Fruit fly (Drosophila melanogaster) whole organism, pupa: Measurements from ENCODE around the gene CG17896.

Source experiments
- CG10348 ChIP-seq: fragments of 200-800 bp; sonication (Bioruptor generic); IDR thresholded peaks from 2 replicates; pipeline ENCODE4 v1.3.6; 2022; ENCODE audit warnings: missing biosample characterization, missing genetic modification characterization
- CG12605 ChIP-seq: fragments of 200-800 bp; sonication (Bioruptor generic); IDR thresholded peaks from 2 replicates; pipeline ENCODE4 v1.3.6; 2022; ENCODE audit warnings: missing biosample characterization, missing genetic modification characterization
- CG13204 ChIP-seq: fragments of 200-800 bp; sonication (Bioruptor generic); optimal IDR thresholded peaks from 2 replicates; lab custom pipeline; 2018; ENCODE audit warnings: missing biosample characterization, mild to moderate bottlenecking, missing genetic modification characterization, moderate library complexity
- CG14655 ChIP-seq: fragments of 200-800 bp; sonication (Bioruptor generic); optimal IDR thresholded peaks from 3 replicates; lab custom pipeline; 2017; ENCODE audit warnings: mild to moderate bottlenecking, missing biosample characterization, missing genetic modification reagents, missing genetic modification characterization
- CG15710 ChIP-seq: fragments of 200-800 bp; sonication (Bioruptor generic); optimal IDR thresholded peaks from 2 replicates; lab custom pipeline; 2018; ENCODE audit warnings: missing biosample characterization, mild to moderate bottlenecking, missing genetic modification characterization, moderate library complexity
- CG17806 ChIP-seq: fragments of 200-800 bp; sonication (Bioruptor generic); optimal IDR thresholded peaks from 2 replicates; lab custom pipeline; 2018; ENCODE audit warnings: missing biosample characterization, mild to moderate bottlenecking, missing genetic modification characterization, moderate library complexity
- CG32121 ChIP-seq: fragments of 200-800 bp; sonication (Bioruptor generic); IDR thresholded peaks from 2 replicates; pipeline ENCODE4 v1.3.6; 2022; ENCODE audit warnings: missing biosample characterization, missing genetic modification characterization
- CG34367 ChIP-seq: fragments of 200-800 bp; sonication (Bioruptor generic); optimal IDR thresholded peaks from 2 replicates; lab custom pipeline; 2018; ENCODE audit warnings: missing biosample characterization, mild to moderate bottlenecking, missing genetic modification characterization
- CG4496 ChIP-seq: fragments of 200-800 bp; sonication (Bioruptor generic); IDR thresholded peaks from 3 replicates; pipeline ENCODE4 v1.3.6; 2022; ENCODE audit warnings: missing biosample characterization, missing genetic modification characterization
- CG8159 ChIP-seq: fragments of 200-800 bp; sonication (Bioruptor generic); optimal IDR thresholded peaks from 3 replicates; lab custom pipeline; 2018; ENCODE audit warnings: missing biosample characterization, mild to moderate bottlenecking, missing genetic modification characterization, moderate library complexity
- CG8301 ChIP-seq: fragments of 200-800 bp; sonication (Bioruptor generic); optimal IDR thresholded peaks from 2 replicates; lab custom pipeline; 2018; ENCODE audit warnings: missing biosample characterization, mild to moderate bottlenecking, missing genetic modification characterization
- CG9948 ChIP-seq: fragments of 200-800 bp; sonication (Bioruptor generic); optimal IDR thresholded peaks from 2 replicates; lab custom pipeline; 2018; ENCODE audit warnings: missing biosample characterization, mild to moderate bottlenecking, missing genetic modification characterization, moderate library complexity
- D1 ChIP-seq: fragments of 200-800 bp; sonication (Bioruptor generic); optimal IDR thresholded peaks from 2 replicates; lab custom pipeline; 2018; ENCODE audit warnings: missing biosample characterization, mild to moderate bottlenecking, missing genetic modification characterization, moderate library complexity
- EcR ChIP-seq: fragments of 200-800 bp; sonication (Bioruptor generic); optimal IDR thresholded peaks from 3 replicates; lab custom pipeline; 2019; ENCODE audit warnings: missing biosample characterization, missing genetic modification characterization, mild to moderate bottlenecking, moderate library complexity, missing genetic modification reagents
- Ets98B ChIP-seq: fragments of 200-800 bp; sonication (Bioruptor generic); IDR thresholded peaks from 2 replicates; pipeline ENCODE4 v1.3.6; 2022; ENCODE audit warnings: missing biosample characterization, missing genetic modification characterization
- Pif1A ChIP-seq: fragments of 200-800 bp; sonication (Bioruptor generic); optimal IDR thresholded peaks from 3 replicates; lab custom pipeline; 2016; ENCODE audit warnings: missing biosample characterization, missing genetic modification characterization
- Pif1B ChIP-seq: fragments of 200-800 bp; sonication (Bioruptor generic); optimal IDR thresholded peaks from 3 replicates; lab custom pipeline; 2016; ENCODE audit warnings: missing biosample characterization, missing genetic modification characterization
- Snoo ChIP-seq: fragments of 200-800 bp; sonication (Bioruptor generic); optimal IDR thresholded peaks from 3 replicates; lab custom pipeline; 2017; ENCODE audit warnings: missing biosample characterization, mild to moderate bottlenecking, missing genetic modification characterization, inconsistent platforms
- fd96Ca ChIP-seq: fragments of 200-800 bp; sonication (Bioruptor generic); IDR thresholded peaks from 3 replicates; pipeline ENCODE4 v1.3.6; 2022; ENCODE audit warnings: missing biosample characterization, missing genetic modification characterization
- gl ChIP-seq: fragments of 200-800 bp; sonication (Bioruptor generic); optimal IDR thresholded peaks from 2 replicates; lab custom pipeline; 2018; ENCODE audit warnings: missing biosample characterization, mild to moderate bottlenecking, missing genetic modification characterization
- rn ChIP-seq: fragments of 200-800 bp; sonication (Bioruptor generic); IDR thresholded peaks from 2 replicates; pipeline ENCODE4 v1.3.6; 2022; ENCODE audit warnings: missing biosample characterization, missing genetic modification characterization

CG17896 gene

DNA sequence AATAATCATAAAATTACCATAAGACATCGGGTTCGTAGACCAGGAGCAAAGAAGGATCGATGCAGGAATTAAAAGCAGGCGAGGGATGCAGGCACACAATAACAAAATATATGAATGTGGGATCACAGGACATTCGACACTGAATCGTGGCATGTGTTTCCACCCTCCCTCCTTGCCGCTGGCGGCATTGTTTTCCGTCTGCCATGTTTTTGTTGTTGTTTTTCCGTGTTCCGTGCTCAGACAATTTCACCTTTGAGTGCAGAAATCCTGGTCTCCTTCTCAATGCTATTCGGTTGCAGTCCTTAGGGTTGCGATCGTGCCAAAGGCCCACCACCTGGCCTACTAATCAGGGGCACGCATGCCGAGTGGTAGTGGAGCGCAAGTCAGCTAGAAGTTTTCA, 32.3 kb upstream of the CG17896 start:
- no peak for TF ChIP-seq gl (tag; lab: Kevin White, UChicago)
- TF ChIP-seq CG10348 (GFP tag; lab: Robert Waterston, UW): no peak
- no peak for TF ChIP-seq CG15710
- no peak for TF ChIP-seq CG17806 (tag; lab: Kevin White, UChicago)
- TF ChIP-seq CG4496 (GFP tag; lab: Robert Waterston, UW): no peak
- TF ChIP-seq Ets98B: no peak
- TF ChIP-seq CG9948: no peak
- no peak for TF ChIP-seq EcR
- TF ChIP-seq CG32121 (GFP tag; lab: Robert Waterston, UW): no peak
- TF ChIP-seq D1 (tag; lab: Kevin White, UChicago): no peak
- TF ChIP-seq Pif1A (GFP tag; lab: Kevin White, UChicago): no peak

DNA sequence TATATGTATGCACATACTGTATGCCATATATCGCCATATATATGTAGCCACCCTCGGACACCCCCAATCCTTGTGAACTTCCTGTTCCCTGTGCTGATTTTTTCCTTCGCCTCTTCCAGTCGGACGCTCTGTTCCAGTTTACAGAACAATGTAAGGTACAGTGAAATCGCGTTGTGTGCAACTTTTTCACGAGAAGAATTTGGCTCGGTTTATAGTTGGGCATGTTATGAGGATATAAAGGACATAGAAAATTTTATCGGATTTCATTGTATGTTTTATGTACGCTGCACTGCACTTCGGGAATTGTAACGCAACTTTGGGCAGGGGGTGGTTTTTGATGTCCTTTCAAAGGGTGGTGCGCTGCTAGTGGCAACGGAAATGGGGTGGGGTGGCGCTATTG, 31.0 kb upstream of the CG17896 start:
- TF ChIP-seq CG8159 (peak; percentile 1), Pif1A (GFP tag; lab: Kevin White, UChicago) (no peak), CG13204 (GFP tag; lab: Kevin White, UChicago) (no peak), fd96Ca (no peak), CG4496 (GFP tag; lab: Robert Waterston, UW) (0 out of 3 replicates have a peak, but pooled peaks have one; percentile 33), CG15710 (peak; percentile 4), CG12605 (GFP tag; lab: Robert Waterston, UW) (no peak), CG34367 (tag; lab: Kevin White, UChicago) (no peak), CG14655 (GFP tag; lab: Kevin White, UChicago) (no peak), EcR (no peak), rn (no peak), CG10348 (GFP tag; lab: Robert Waterston, UW) (no peak), Ets98B (no peak), D1 (tag; lab: Kevin White, UChicago) (no peak), gl (tag; lab: Kevin White, UChicago) (no peak), Snoo (tag; lab: Kevin White, UChicago) (no peak), CG32121 (GFP tag; lab: Robert Waterston, UW) (no peak)

DNA sequence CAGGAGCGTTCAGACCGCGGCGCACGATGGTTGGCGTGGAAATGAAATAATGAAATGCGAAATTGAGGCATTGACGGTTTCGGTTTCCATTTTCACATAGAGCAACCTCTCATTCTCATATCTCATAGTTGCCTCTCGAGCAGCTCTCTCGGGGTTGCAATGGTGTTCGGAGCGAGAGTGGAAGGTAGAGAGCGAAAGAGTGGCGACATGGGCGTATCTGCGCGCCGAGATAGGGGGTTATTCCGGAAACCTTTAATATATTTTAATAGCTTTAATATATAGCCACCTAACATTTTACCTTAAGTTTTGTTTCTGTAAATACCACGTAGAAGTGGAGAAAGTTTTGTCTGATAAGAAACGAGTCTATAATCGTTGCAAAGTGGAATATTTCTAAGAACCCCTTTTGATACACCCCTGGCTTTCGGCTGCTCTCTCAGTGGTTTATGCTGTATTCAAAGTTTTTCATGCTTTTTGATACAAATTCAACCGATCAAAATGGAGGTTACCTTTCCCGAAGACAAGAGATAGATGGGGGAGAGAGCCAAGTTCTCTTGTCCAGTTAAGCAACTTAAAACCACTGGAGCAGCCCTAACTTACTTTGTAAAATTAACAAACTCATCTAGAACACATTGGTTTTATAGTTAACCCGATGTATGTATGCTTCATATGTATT, 30.0 kb upstream of the CG17896 start, which contains the start of gene elav:
TSS of gene elav (minus strand) at position 48 of the 673 bp plus-strand sequence.
- TF ChIP-seq CG14655 (GFP tag; lab: Kevin White, UChicago): peak; percentile 98
- peak; percentile 95 for TF ChIP-seq CG34367 (tag; lab: Kevin White, UChicago)
- peak; percentile 98 for TF ChIP-seq CG15710
- peak; percentile 98 for TF ChIP-seq CG8159
- peak; percentile 92 for TF ChIP-seq D1 (tag; lab: Kevin White, UChicago)
- peak; percentile 98 for TF ChIP-seq CG32121 (GFP tag; lab: Robert Waterston, UW)
- TF ChIP-seq gl (tag; lab: Kevin White, UChicago): peak; percentile 93
- TF ChIP-seq fd96Ca: peak; percentile 98
- TF ChIP-seq CG17806 (tag; lab: Kevin White, UChicago): peak; percentile 96
- peak; percentile 98 for TF ChIP-seq Pif1A (GFP tag; lab: Kevin White, UChicago)
- peak; percentile 98 for TF ChIP-seq Snoo (tag; lab: Kevin White, UChicago)
- peak; percentile 98 for TF ChIP-seq CG8301 (tag; lab: Kevin White, UChicago)
- TF ChIP-seq CG13204 (GFP tag; lab: Kevin White, UChicago): peak; percentile 94
- TF ChIP-seq Ets98B: peak; percentile 98
- TF ChIP-seq CG4496 (GFP tag; lab: Robert Waterston, UW): peak; percentile 98
- peak; percentile 98 for TF ChIP-seq CG12605 (GFP tag; lab: Robert Waterston, UW)
- TF ChIP-seq EcR: peak; percentile 47
- peak; percentile 90 for TF ChIP-seq CG10348 (GFP tag; lab: Robert Waterston, UW)
- TF ChIP-seq CG9948: peak; percentile 97
- TF ChIP-seq Pif1B (GFP tag; lab: Kevin White, UChicago): peak; percentile 97
- peak; percentile 85 for TF ChIP-seq rn

DNA sequence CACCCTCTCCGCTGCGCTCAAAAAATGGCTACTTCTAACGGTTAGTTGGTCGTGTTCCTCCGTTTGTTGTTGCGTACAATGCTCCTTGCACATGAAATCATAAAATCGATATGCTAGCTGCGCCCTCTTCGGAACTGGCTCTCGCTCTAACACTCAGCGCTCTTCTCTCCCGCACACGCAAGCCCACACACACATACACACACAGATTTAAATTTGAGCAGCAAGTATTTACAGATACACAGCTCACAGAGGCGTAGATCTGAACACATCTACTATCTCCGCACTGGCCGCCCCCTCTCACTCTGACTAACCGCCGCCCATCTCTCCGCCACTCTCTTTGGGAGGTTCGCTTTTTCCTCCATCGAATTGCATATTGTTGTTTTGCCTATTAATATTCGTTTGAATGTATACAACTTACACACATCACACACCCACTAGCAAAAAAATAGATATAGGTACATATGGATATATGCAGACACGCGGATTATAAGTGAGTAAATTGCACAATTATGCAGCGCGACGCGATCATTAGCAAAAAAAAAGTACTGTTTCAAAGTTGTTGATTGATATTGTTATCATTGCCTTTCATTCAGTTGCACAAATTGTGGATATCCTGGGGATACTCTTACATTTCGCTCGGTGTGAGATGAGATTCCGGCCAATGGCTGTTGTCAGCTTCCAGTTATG, 29.2 kb upstream of the CG17896 start:
- TF ChIP-seq CG34367 (tag; lab: Kevin White, UChicago) (peak; percentile 54), D1 (tag; lab: Kevin White, UChicago) (no peak), CG14655 (GFP tag; lab: Kevin White, UChicago) (peak; percentile 58), gl (tag; lab: Kevin White, UChicago) (peak; percentile 24), Pif1B (GFP tag; lab: Kevin White, UChicago) (peak; percentile 48), CG32121 (GFP tag; lab: Robert Waterston, UW) (peak; percentile 85), rn (no peak), CG4496 (GFP tag; lab: Robert Waterston, UW) (peak; percentile 87), CG8301 (tag; lab: Kevin White, UChicago) (peak; percentile 23), Ets98B (peak; percentile 92), CG9948 (peak; percentile 27), CG15710 (peak; percentile 35), Snoo (tag; lab: Kevin White, UChicago) (peak; percentile 63), EcR (peak; percentile 49), CG8159 (peak; percentile 45), fd96Ca (peak; percentile 88), CG10348 (GFP tag; lab: Robert Waterston, UW) (peak; percentile 30; the same call in 1 of the 2 replicates), CG17806 (tag; lab: Kevin White, UChicago) (peak; percentile 19), CG13204 (GFP tag; lab: Kevin White, UChicago) (peak; percentile 56), Pif1A (GFP tag; lab: Kevin White, UChicago) (peak; percentile 69), CG12605 (GFP tag; lab: Robert Waterston, UW) (peak; percentile 66; the same call in 1 of the 2 replicates)
- TF ChIP-seq, all 21 proteins: peak for 19

DNA sequence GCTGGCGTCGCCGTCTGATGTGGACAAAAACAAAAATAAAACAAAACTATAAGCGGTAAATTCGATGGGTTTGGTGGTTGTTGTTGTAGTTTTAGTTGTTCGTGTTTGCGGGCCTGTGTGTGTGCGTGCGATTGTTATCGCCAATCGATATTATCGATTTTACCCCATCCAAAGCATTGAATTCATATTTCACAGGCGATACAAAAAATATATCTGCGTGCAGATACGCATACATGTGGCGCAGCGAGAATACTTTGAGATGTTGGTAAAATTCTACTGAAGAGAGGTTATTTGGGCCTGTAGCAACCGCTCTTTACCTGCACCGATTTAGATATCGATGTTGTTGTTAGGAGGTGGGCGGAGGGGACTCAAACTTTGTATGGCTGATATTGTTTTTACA, 28.4 kb upstream of the CG17896 start:
- TF ChIP-seq CG17806 (tag; lab: Kevin White, UChicago) (no peak), CG9948 (no peak), CG8301 (tag; lab: Kevin White, UChicago) (no peak), CG14655 (GFP tag; lab: Kevin White, UChicago) (no peak), CG8159 (no peak), Pif1B (GFP tag; lab: Kevin White, UChicago) (no peak), CG32121 (GFP tag; lab: Robert Waterston, UW) (no peak), CG10348 (GFP tag; lab: Robert Waterston, UW) (no peak), CG12605 (GFP tag; lab: Robert Waterston, UW) (no peak), CG34367 (tag; lab: Kevin White, UChicago) (no peak), EcR (no peak), D1 (tag; lab: Kevin White, UChicago) (no peak), CG13204 (GFP tag; lab: Kevin White, UChicago) (no peak), gl (tag; lab: Kevin White, UChicago) (no peak)
- TF ChIP-seq, all 21 proteins: peak for 0
